Worm (Caenorhabditis elegans) whole organism, L4 larva: ENCODE measurements around the gene sftb-1.

Source experiments
- D1046.2 ChIP-seq: fragments of 200-800 bp; sonication (Bioruptor generic); IDR thresholded peaks from 2 replicates; pipeline ENCODE4 v1.3.6; 2022; ENCODE audit warnings: missing genetic modification characterization, missing compliant biosample characterization
- F37D6.2 ChIP-seq: sonication (generic microtip); optimal IDR thresholded peaks from 2 replicates; lab custom pipeline; 2016; ENCODE audit warnings: mild to moderate bottlenecking, missing genetic modification characterization, missing compliant biosample characterization
- F49E8.2 ChIP-seq: sonication (generic microtip); optimal IDR thresholded peaks from 2 replicates; lab custom pipeline; 2016; ENCODE audit warnings: missing compliant biosample characterization, mild to moderate bottlenecking, missing genetic modification characterization, borderline replicate concordance
- T20F7.1 ChIP-seq: fragments of 200-800 bp; sonication (Bioruptor generic); optimal IDR thresholded peaks from 2 replicates; lab custom pipeline; 2018; ENCODE audit warnings: mild to moderate bottlenecking, missing genetic modification characterization, missing compliant biosample characterization
- ZK546.5 ChIP-seq, 2 experiments: sonication (generic microtip); optimal IDR thresholded peaks; 2 replicates each; lab custom pipeline; 2017; ENCODE audit warnings: missing biosample characterization in 2 of 2, missing genetic modification characterization in 2 of 2
- aha-1 ChIP-seq: fragments of 150-350 bp; peaks from one replicate; lab custom pipeline; 2014; ENCODE audit warnings: missing biosample characterization, missing genetic modification characterization
- arid-1 ChIP-seq: fragments of 200-800 bp; sonication (Bioruptor generic); conservative IDR thresholded peaks from 2 replicates; pipeline ENCODE4 v1.3.6; 2022; ENCODE audit warnings: missing genetic modification reagents, missing genetic modification characterization, missing compliant biosample characterization
- ceh-28 ChIP-seq: fragments of 150-350 bp; optimal IDR thresholded peaks from 2 replicates; lab custom pipeline; 2014; ENCODE audit warnings: missing biosample characterization, missing genetic modification reagents, missing genetic modification characterization
- cey-2 ChIP-seq: sonication (generic microtip); optimal IDR thresholded peaks from 3 replicates; lab custom pipeline; 2017; ENCODE audit warnings: missing genetic modification characterization, mild to moderate bottlenecking, missing compliant biosample characterization, antibody characterized with exemption, borderline replicate concordance; ENCODE audit not compliant: insufficient read depth
- daf-16 ChIP-seq, 3 experiments: sonication (generic microtip); optimal IDR thresholded peaks; 2 replicates each; lab custom pipeline; 2016 to 2017; ENCODE audit warnings: missing genetic modification characterization in 3 of 3, missing genetic modification reagents in 3 of 3, mild to moderate bottlenecking in 2 of 3, missing compliant biosample characterization in 2 of 3, missing biosample characterization in 1 of 3, moderate library complexity in 1 of 3
- daf-8 ChIP-seq: fragments of 200-800 bp; sonication (Bioruptor generic); IDR thresholded peaks from 2 replicates; pipeline ENCODE4 v1.3.6; 2022; ENCODE audit warnings: missing genetic modification characterization, missing compliant biosample characterization
- dmd-8 ChIP-seq: fragments of 200-800 bp; sonication (Bioruptor generic); IDR thresholded peaks from 2 replicates; pipeline ENCODE4 v1.3.6; 2022; ENCODE audit warnings: missing genetic modification characterization, missing compliant biosample characterization
- dpl-1 ChIP-seq: fragments of 150-350 bp; optimal IDR thresholded peaks from 2 replicates; lab custom pipeline; 2014; ENCODE audit warnings: missing biosample characterization, missing genetic modification reagents, missing genetic modification characterization
- dve-1 ChIP-seq: sonication (generic microtip); optimal IDR thresholded peaks from 2 replicates; lab custom pipeline; 2017; ENCODE audit warnings: antibody characterized with exemption, mild to moderate bottlenecking, missing genetic modification characterization, missing compliant biosample characterization; ENCODE audit not compliant: insufficient read depth
- egl-43 ChIP-seq: fragments of 200-800 bp; sonication (Bioruptor generic); IDR thresholded peaks from 2 replicates; pipeline ENCODE4 v1.3.6; 2022; ENCODE audit warnings: missing genetic modification reagents, missing genetic modification characterization, missing compliant biosample characterization
- gei-8 ChIP-seq: fragments of 200-800 bp; sonication (Bioruptor generic); optimal IDR thresholded peaks from 2 replicates; lab custom pipeline; 2018; ENCODE audit warnings: mild to moderate bottlenecking, missing genetic modification characterization, missing compliant biosample characterization
- hlh-11 ChIP-seq: fragments of 200-800 bp; sonication (Bioruptor generic); optimal IDR thresholded peaks from 2 replicates; lab custom pipeline; 2018; ENCODE audit warnings: mild to moderate bottlenecking, missing genetic modification characterization, missing compliant biosample characterization
- hmg-1.1 ChIP-seq: fragments of 200-800 bp; sonication (Bioruptor generic); IDR thresholded peaks from 2 replicates; pipeline ENCODE4 v1.3.6; 2022; ENCODE audit warnings: missing genetic modification reagents, missing genetic modification characterization, missing compliant biosample characterization
- lir-3 ChIP-seq: sonication (generic microtip); optimal IDR thresholded peaks from 2 replicates; lab custom pipeline; 2016; ENCODE audit warnings: mild to moderate bottlenecking, missing genetic modification characterization, missing compliant biosample characterization
- nhr-237 ChIP-seq: sonication (generic microtip); optimal IDR thresholded peaks from 2 replicates; lab custom pipeline; 2017; ENCODE audit warnings: missing biosample characterization, missing genetic modification characterization
- nhr-28 ChIP-seq: fragments of 150-350 bp; optimal IDR thresholded peaks from 2 replicates; lab custom pipeline; 2014; ENCODE audit warnings: missing biosample characterization, missing genetic modification characterization
- nhr-42 ChIP-seq: fragments of 200-800 bp; sonication (Bioruptor generic); IDR thresholded peaks from 2 replicates; pipeline ENCODE4 v1.3.6; 2022; ENCODE audit warnings: missing genetic modification characterization, missing compliant biosample characterization
- nhr-48 ChIP-seq: sonication (generic microtip); optimal IDR thresholded peaks from 2 replicates; lab custom pipeline; 2016; ENCODE audit warnings: mild to moderate bottlenecking, missing genetic modification characterization, missing compliant biosample characterization
- nhr-77 ChIP-seq: fragments of 150-350 bp; optimal IDR thresholded peaks from 2 replicates; lab custom pipeline; 2014; ENCODE audit warnings: missing biosample characterization, missing genetic modification characterization
- pha-4 ChIP-seq, 2 experiments: fragments of 150-350 bp in 1 of 2; fragments of 200-800 bp in 1 of 2; sonication (Bioruptor generic) in 1 of 2; IDR thresholded peaks in 1 of 2; optimal IDR thresholded peaks in 1 of 2; 2 replicates each; pipeline versions ENCODE4 v1.3.6 to Lab custom; 2014 to 2022; ENCODE audit warnings: missing genetic modification characterization in 2 of 2, missing genetic modification reagents in 2 of 2, missing biosample characterization in 1 of 2, missing compliant biosample characterization in 1 of 2
- pqm-1 ChIP-seq: sonication (generic microtip); optimal IDR thresholded peaks from 2 replicates; lab custom pipeline; 2017; ENCODE audit warnings: missing biosample characterization, missing genetic modification characterization
- set-16 ChIP-seq: fragments of 200-800 bp; sonication (Bioruptor generic); IDR thresholded peaks from 2 replicates; pipeline ENCODE4 v1.3.6; 2022; ENCODE audit warnings: missing genetic modification reagents, missing genetic modification characterization, missing compliant biosample characterization
- spr-1 ChIP-seq: sonication (generic microtip); optimal IDR thresholded peaks from 2 replicates; lab custom pipeline; 2016; ENCODE audit warnings: mild to moderate bottlenecking, missing genetic modification characterization, missing compliant biosample characterization
- unc-39 ChIP-seq: sonication (generic microtip); optimal IDR thresholded peaks from 2 replicates; lab custom pipeline; 2017; ENCODE audit warnings: missing biosample characterization, missing genetic modification characterization
- unc-62 ChIP-seq, 3 experiments: fragments of 150-350 bp in 1 of 3; sonication (generic microtip); optimal IDR thresholded peaks in 2 of 3; peaks in 1 of 3; 1 replicate in 1 of 3; 2 replicates in 2 of 3; lab custom pipeline; 2014 to 2017; ENCODE audit warnings: missing biosample characterization in 3 of 3, missing genetic modification characterization in 3 of 3, missing genetic modification reagents in 3 of 3, missing genotype in 1 of 3
- vab-7 ChIP-seq: fragments of 200-800 bp; sonication (Bioruptor generic); IDR thresholded peaks from 2 replicates; pipeline ENCODE4 v1.3.6; 2022; ENCODE audit warnings: missing genetic modification reagents, missing genetic modification characterization, missing compliant biosample characterization
- zag-1 ChIP-seq: fragments of 150-350 bp; optimal IDR thresholded peaks from 2 replicates; lab custom pipeline; 2014; ENCODE audit warnings: missing biosample characterization, missing genetic modification characterization
- zip-2 ChIP-seq: fragments of 150-350 bp; optimal IDR thresholded peaks from 2 replicates; lab custom pipeline; 2014; ENCODE audit warnings: missing biosample characterization, missing genetic modification characterization
- ztf-11 ChIP-seq: fragments of 150-350 bp; optimal IDR thresholded peaks from 2 replicates; lab custom pipeline; 2014; ENCODE audit warnings: missing biosample characterization, missing genetic modification characterization
- ztf-7 ChIP-seq: fragments of 150-350 bp; optimal IDR thresholded peaks from 2 replicates; lab custom pipeline; 2014; ENCODE audit warnings: missing biosample characterization, missing genetic modification characterization

sftb-1 gene

ce11 chrIII:4263048-4263447 is 6.0 kb downstream of the sftb-1 start, which contains the start of gene T08A11.1:
Gene T08A11.1 (minus strand): TSS chrIII:4263148.
- TF ChIP-seq hmg-1.1 (GFP tag; lab: Robert Waterston, UW): no peak
- no peak for TF ChIP-seq aha-1 (tag; lab: Kevin White, UChicago)
- TF ChIP-seq spr-1: no peak

DNA sequence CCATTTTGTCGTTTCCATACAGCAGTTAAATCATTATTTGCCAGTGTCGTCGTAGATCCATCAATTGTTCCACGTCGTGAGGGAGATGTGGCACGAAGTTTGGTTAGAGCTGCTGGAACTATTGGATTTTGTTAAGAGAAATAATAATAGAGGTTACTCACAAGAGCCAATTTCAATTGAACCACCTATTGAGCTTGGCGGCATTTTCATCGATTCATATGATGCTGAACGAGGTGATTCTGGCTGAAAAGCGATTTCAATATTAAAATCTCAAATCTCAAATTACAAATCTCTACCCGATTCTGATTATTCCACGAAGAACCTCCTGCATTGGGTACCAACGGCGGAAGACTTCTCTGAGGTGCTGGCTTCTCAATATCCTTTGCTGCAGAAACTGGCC is 11.2 kb downstream of the sftb-1 start:
- TF ChIP-seq aha-1 (tag; lab: Kevin White, UChicago): peak; percentile 95
- TF ChIP-seq zag-1 (tag; lab: Kevin White, UChicago): no peak

DNA sequence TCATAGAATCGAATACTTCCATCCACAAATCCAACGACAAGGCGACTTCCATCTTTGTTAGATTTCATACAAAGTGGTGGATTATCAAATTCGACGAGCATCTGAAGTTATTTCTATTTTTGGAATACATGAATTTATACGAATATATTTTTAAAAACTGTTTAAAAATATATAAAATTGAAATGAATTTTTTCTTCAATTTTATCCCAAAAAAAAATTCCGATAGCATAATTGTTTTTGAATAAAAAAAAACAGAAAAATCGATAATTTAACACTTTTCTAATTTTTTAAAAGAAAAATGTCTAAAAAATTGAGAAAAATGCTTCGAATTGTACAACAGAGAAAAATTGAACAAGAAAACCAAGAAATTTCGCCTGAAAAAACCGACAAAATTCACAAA is 21.5 kb downstream of the sftb-1 start, which contains the start of gene Y44F5A.1:
Gene Y44F5A.1 (minus strand): TSS at position 101 of the 400 bp plus-strand sequence.
- TF ChIP-seq arid-1 (no peak), ZK546.5 (tag; optimal IDR thresholded peaks at IDR 0.05; lab: Kevin White, UChicago) (no peak), gei-8 (no peak), nhr-28 (tag; lab: Kevin White, UChicago) (no peak)

- TF ChIP-seq F49E8.2 (tag; lab: Kevin White, UChicago): no peak
- no peak for TF ChIP-seq ztf-7 (tag; lab: Kevin White, UChicago)
- TF ChIP-seq D1046.2 (GFP tag; lab: Robert Waterston, UW): no peak
- TF ChIP-seq ztf-11 (tag; lab: Kevin White, UChicago): no peak
- no peak for TF ChIP-seq F37D6.2
- TF ChIP-seq nhr-28 (tag; lab: Kevin White, UChicago): no peak
- no peak for TF ChIP-seq nhr-237 (tag; lab: Kevin White, UChicago)
- TF ChIP-seq, all 104 proteins: peak for 0
Measured at ce11 chrIII:4244285-4244684, 24.8 kb downstream of the sftb-1 start, which contains the start of gene zhit-2. Gene zhit-2 (minus strand): TSS chrIII:4244385.

DNA sequence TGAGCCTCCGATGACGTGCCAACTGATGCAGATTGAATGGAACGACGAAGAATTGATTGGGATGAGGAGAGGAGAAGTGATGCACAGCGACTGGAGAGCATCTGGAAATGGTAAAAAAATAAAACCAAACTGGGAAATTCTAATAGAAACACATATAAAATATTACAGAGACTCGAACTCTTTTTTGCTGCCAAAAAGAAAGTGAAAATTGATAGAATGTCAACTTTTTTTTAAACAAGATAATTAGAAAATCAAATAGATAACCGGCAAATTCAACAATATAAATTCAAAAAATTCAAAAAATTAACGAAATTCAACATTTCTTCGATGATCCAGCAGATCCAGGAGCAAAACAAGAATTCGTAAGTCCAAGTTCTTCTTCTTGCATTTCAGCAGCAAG is 25.6 kb downstream of the sftb-1 start, which contains the start of gene mrpl-21:
Gene mrpl-21 (minus strand): TSS at position 101 of the 400 bp plus-strand sequence.
- TF ChIP-seq pha-4 (GFP tag; IDR thresholded peaks at IDR 0.05; lab: Robert Waterston, UW): no peak
- no peak for TF ChIP-seq pha-4 (tag; optimal IDR thresholded peaks at IDR 0.05; lab: Kevin White, UChicago)
- no peak for TF ChIP-seq egl-43 (GFP tag; lab: Robert Waterston, UW)
- no peak for TF ChIP-seq nhr-42 (GFP tag; lab: Robert Waterston, UW)
- TF ChIP-seq aha-1 (tag; lab: Kevin White, UChicago): no peak
- no peak for TF ChIP-seq set-16

DNA sequence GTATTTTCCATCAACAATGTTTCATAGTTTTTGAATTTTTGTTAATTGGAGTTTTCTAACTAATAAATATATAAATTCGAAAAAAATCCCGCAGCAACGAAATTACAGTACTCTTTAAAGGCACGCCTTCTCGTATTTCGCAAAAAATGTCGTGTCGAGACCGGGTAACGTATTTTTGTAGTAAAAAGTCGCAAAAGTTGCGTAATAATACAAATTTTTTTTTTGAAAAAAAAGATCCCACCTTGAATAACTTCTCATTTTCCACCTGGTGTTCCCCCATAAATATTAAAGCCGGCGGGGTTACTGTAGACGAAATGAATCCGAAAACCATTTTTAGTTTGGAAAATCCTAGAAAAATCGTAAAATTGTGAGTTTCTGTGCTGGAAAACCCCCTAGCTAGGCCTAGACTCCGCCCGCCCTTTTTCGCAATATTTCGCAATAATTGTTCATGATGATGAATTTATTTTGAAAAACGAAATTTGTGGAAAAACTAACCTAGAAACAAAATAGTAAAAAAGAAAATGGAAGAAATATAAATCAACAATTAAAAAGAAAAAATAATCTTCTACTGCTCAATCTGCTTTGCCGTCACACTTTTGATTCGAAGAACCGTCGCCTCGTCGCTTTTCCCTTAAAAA is 26.7 kb downstream of the sftb-1 start, which contains the start of gene F43C1.7:
Gene F43C1.7 (minus strand): TSS at position 351 of the 638 bp plus-strand sequence.
- peak; percentile 15 for TF ChIP-seq unc-39 (tag; lab: Kevin White, UChicago)
- TF ChIP-seq nhr-48 (tag; lab: Kevin White, UChicago): no peak
- TF ChIP-seq zip-2 (tag; lab: Kevin White, UChicago): peak; percentile 90

ce11 chrIII:4241181-4241580 is 27.9 kb downstream of the sftb-1 start:
- TF ChIP-seq lir-3 (tag; lab: Kevin White, UChicago) (no peak), unc-62 (GFP tag; optimal IDR thresholded peaks at IDR 0.05 in 1 of 2; lab: Kevin White, UChicago) (peak in 1 of 2 experiments; percentile 62), unc-62 (tag; optimal IDR thresholded peaks at IDR 0.05; lab: Kevin White, UChicago) (no peak), dmd-8 (GFP tag; lab: Robert Waterston, UW) (no peak)

ce11 chrIII:4240126-4240525 is 28.9 kb downstream of the sftb-1 start:
- TF ChIP-seq ceh-28 (tag; lab: Kevin White, UChicago): no peak
- peak; percentile 64 for TF ChIP-seq dve-1 (tag; lab: Kevin White, UChicago)
- peak; percentile 79 for TF ChIP-seq hlh-11 (tag; lab: Kevin White, UChicago)
- TF ChIP-seq aha-1 (tag; lab: Kevin White, UChicago): peak; percentile 66
- TF ChIP-seq T20F7.1: peak; percentile 23
- TF ChIP-seq dpl-1 (GFP tag; lab: Kevin White, UChicago): no peak
- TF ChIP-seq zag-1 (tag; lab: Kevin White, UChicago): no peak
- TF ChIP-seq nhr-28 (tag; lab: Kevin White, UChicago): peak; percentile 97
- TF ChIP-seq pqm-1: peak; percentile 50
- TF ChIP-seq vab-7 (GFP tag; lab: Robert Waterston, UW): no peak
- TF ChIP-seq cey-2: no peak
- TF ChIP-seq daf-16 (GFP tag; optimal IDR thresholded peaks at IDR 0.05; lab: Kevin White, UChicago): no peak
- TF ChIP-seq daf-16 (tag; optimal IDR thresholded peaks at IDR 0.05; lab: Kevin White, UChicago): peak; percentile 60
- no peak for TF ChIP-seq daf-8 (GFP tag; lab: Robert Waterston, UW)
- peak; percentile 71 for TF ChIP-seq nhr-77
